Worm (Caenorhabditis elegans) whole organism, late embryonic: ENCODE measurements around the gene W08E12.8.

ENCODE experiments used
- T23F11.4 ChIP-seq: fragments of 200-800 bp; sonication (Bioruptor generic); optimal IDR thresholded peaks from 2 replicates; lab custom pipeline; 2018; ENCODE audit warnings: mild to moderate bottlenecking, missing genetic modification characterization, missing compliant biosample characterization
- Y22D7AL.16 ChIP-seq: sonication (generic microtip); optimal IDR thresholded peaks from 2 replicates; lab custom pipeline; 2016; ENCODE audit warnings: missing genetic modification characterization, missing compliant biosample characterization
- ceh-18 ChIP-seq: sonication (generic microtip); optimal IDR thresholded peaks from 2 replicates; lab custom pipeline; 2016; ENCODE audit warnings: missing genetic modification characterization, missing compliant biosample characterization
- ceh-2 ChIP-seq: sonication (generic microtip); optimal IDR thresholded peaks from 2 replicates; lab custom pipeline; 2016; ENCODE audit warnings: missing genotype, missing genetic modification characterization, missing compliant biosample characterization
- ceh-24 ChIP-seq: sonication (generic microtip); optimal IDR thresholded peaks from 2 replicates; lab custom pipeline; 2016; ENCODE audit warnings: mild to moderate bottlenecking, missing genetic modification characterization, missing compliant biosample characterization
- ceh-31 ChIP-seq: sonication (generic microtip); optimal IDR thresholded peaks from 2 replicates; lab custom pipeline; 2016; ENCODE audit warnings: missing genetic modification characterization, missing compliant biosample characterization
- ceh-34 ChIP-seq: sonication (generic microtip); optimal IDR thresholded peaks from 2 replicates; lab custom pipeline; 2016; ENCODE audit warnings: mild to moderate bottlenecking, missing genetic modification characterization, missing compliant biosample characterization
- ceh-9 ChIP-seq: sonication (generic microtip); optimal IDR thresholded peaks from 2 replicates; lab custom pipeline; 2016; ENCODE audit warnings: mild to moderate bottlenecking, missing genetic modification characterization, inconsistent platforms, missing compliant biosample characterization
- dve-1 ChIP-seq: sonication (generic microtip); optimal IDR thresholded peaks from 2 replicates; lab custom pipeline; 2017; ENCODE audit warnings: antibody characterized with exemption, mild to moderate bottlenecking, missing genetic modification characterization, missing compliant biosample characterization
- elt-2 ChIP-seq: sonication (generic microtip); optimal IDR thresholded peaks from 2 replicates; lab custom pipeline; 2016; ENCODE audit warnings: missing genetic modification reagents, missing genetic modification characterization, missing compliant biosample characterization
- hlh-30 ChIP-seq: sonication (generic microtip); optimal IDR thresholded peaks from 2 replicates; lab custom pipeline; 2017; ENCODE audit warnings: antibody characterized with exemption, missing genetic modification characterization, missing compliant biosample characterization; ENCODE audit not compliant: insufficient read depth
- nfya-1 ChIP-seq: sonication (generic microtip); optimal IDR thresholded peaks from 2 replicates; lab custom pipeline; 2017; ENCODE audit warnings: missing genetic modification characterization, mild to moderate bottlenecking, missing compliant biosample characterization, antibody characterized with exemption, moderate library complexity
- pax-1 ChIP-seq: fragments of 150-350 bp; optimal IDR thresholded peaks from 2 replicates; lab custom pipeline; 2014; ENCODE audit warnings: missing biosample characterization, missing genetic modification characterization
- pha-2 ChIP-seq: sonication (generic microtip); optimal IDR thresholded peaks from 2 replicates; lab custom pipeline; 2017; ENCODE audit warnings: mild to moderate bottlenecking, missing genetic modification characterization, missing compliant biosample characterization
- pha-4 ChIP-seq: fragments of 150-350 bp; optimal IDR thresholded peaks from 2 replicates; lab custom pipeline; 2018; ENCODE audit warnings: missing biosample characterization, missing genetic modification reagents, missing genetic modification characterization
- rnt-1 ChIP-seq: sonication (generic microtip); optimal IDR thresholded peaks from 2 replicates; lab custom pipeline; 2016; ENCODE audit warnings: missing genetic modification characterization, missing compliant biosample characterization
- sox-2 ChIP-seq: fragments of 200-800 bp; sonication (Bioruptor generic); IDR thresholded peaks from 2 replicates; pipeline ENCODE4 v1.3.6; 2022; ENCODE audit warnings: missing genetic modification reagents, missing genetic modification characterization, missing compliant biosample characterization
- tbx-2 ChIP-seq: sonication (generic microtip); optimal IDR thresholded peaks from 2 replicates; lab custom pipeline; 2016; ENCODE audit warnings: missing genetic modification characterization, missing compliant biosample characterization
- ttx-3 ChIP-seq: sonication (generic microtip); optimal IDR thresholded peaks from 2 replicates; lab custom pipeline; 2016; ENCODE audit warnings: missing genetic modification reagents, missing genetic modification characterization, missing compliant biosample characterization
- unc-42 ChIP-seq: sonication (generic microtip); optimal IDR thresholded peaks from 2 replicates; lab custom pipeline; 2016; ENCODE audit warnings: missing genotype, missing genetic modification characterization, missing compliant biosample characterization
- unc-55 ChIP-seq: sonication (generic microtip); optimal IDR thresholded peaks from 2 replicates; lab custom pipeline; 2017; ENCODE audit warnings: missing biosample characterization, missing genetic modification reagents, missing genetic modification characterization
- unc-86 ChIP-seq: sonication (generic microtip); optimal IDR thresholded peaks from 2 replicates; lab custom pipeline; 2016; ENCODE audit warnings: missing genetic modification characterization, missing compliant biosample characterization

The W08E12.8 gene

DNA sequence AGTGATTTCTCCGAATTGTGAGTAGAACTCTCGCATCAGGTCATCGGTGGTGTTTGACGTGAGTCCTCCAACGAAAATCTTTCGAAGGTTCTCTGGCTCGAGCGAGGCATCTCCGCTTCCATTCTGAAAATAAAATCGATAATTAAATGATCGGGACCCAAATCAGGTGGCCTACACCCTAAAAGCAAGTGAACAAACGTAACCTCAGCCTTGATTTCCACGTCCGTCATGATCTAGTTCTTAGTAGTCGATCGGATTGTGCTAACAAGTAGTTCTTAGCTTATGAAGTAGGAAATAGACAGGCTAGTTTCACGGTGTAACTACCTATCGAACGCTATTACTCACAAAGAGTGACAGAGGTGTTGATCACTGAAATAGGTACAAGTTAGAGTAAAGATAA, 46.0 kb downstream of the W08E12.8 start:
- TF ChIP-seq ceh-9 (no peak), Y22D7AL.16 (tag; lab: Kevin White, UChicago) (no peak), ttx-3 (tag; lab: Kevin White, UChicago) (no peak)
- TF ChIP-seq, all 69 proteins: peak for 0

DNA sequence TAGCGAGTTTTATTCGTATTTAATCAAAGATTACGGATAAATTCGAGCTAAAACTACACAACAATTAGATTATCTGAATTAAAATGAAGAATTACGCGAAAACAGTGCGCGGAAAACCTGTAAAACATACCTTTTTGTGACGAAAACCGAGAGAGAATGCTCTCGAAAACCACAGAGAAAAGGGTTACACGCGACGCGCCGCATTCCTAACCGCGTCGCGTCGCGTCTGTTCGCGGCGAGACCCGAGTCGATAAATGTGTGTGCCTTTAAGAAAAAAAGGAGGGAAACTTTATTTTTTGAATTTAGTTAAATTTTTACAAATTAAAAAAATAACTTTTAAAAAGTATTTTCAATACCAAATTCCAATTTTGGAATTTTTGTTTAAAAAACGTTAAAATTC, 46.5 kb downstream of the W08E12.8 start, which contains the start of gene hrpa-1:
Gene hrpa-1 (minus strand): TSS at position 192 of the 400 bp plus-strand sequence.
- TF ChIP-seq pax-1 (tag; lab: Kevin White, UChicago) (peak; percentile 81), elt-2 (tag; lab: Kevin White, UChicago) (peak; percentile 56), nfya-1 (tag; lab: Kevin White, UChicago) (peak; percentile 86), unc-55 (GFP tag; lab: Kevin White, UChicago) (no peak), pha-4 (no peak), unc-42 (peak; percentile 6), ceh-31 (tag; lab: Kevin White, UChicago) (peak; percentile 59), rnt-1 (tag; lab: Kevin White, UChicago) (peak; percentile 70), ceh-34 (tag; lab: Kevin White, UChicago) (peak; percentile 23), tbx-2 (peak; percentile 16), dve-1 (tag; lab: Kevin White, UChicago) (peak; percentile 33), hlh-30 (peak; percentile 35), ceh-18 (tag; lab: Kevin White, UChicago) (peak; percentile 21), ceh-24 (tag; lab: Kevin White, UChicago) (no peak)

DNA sequence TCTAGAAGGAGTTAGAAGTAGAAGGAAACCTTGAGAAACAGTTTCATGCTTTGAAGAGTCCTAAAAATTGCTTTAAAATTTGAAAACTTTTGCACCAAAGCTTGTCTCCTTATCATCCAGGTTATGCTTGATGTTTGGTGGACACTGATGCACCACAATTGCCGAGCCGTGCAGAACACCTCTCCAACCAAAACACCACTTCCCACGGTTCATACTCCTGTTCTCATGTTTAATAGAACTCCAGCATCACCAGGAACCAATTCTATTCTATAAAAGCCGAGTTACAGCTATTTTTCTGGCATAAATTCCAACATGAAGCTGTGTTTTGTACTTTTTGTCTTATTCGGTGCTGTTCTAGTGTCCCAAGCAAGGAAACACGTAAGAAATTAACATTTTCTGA, 49.0 kb downstream of the W08E12.8 start, which contains the start of gene F42A6.2:
Gene F42A6.2 (plus strand): TSS at position 301 of the 400 bp plus-strand sequence.
- TF ChIP-seq pha-2 (no peak), unc-86 (tag; lab: Kevin White, UChicago) (no peak), ceh-18 (tag; lab: Kevin White, UChicago) (no peak), T23F11.4 (no peak), sox-2 (GFP tag; lab: Robert Waterston, UW) (no peak), ceh-31 (tag; lab: Kevin White, UChicago) (no peak), ceh-2 (no peak), ttx-3 (tag; lab: Kevin White, UChicago) (no peak)
- TF ChIP-seq, all 69 proteins: peak for 0
